Worm (Caenorhabditis elegans): Measurements from ENCODE around the gene cup-16.

Gene cup-16

ce11 chrII:8701619-8702350 is 5.2 kb upstream of the cup-16 start, which contains the start of gene sphk-1:
sphk-1 (minus strand) TSS chrII:8701669.
- TF ChIP-seq ceh-31 (tag; optimal IDR thresholded peaks at IDR 0.05) = no peak
- peak; percentile 26 for TF ChIP-seq hlh-30 (tag; optimal IDR thresholded peaks at IDR 0.05; ENCODE audit: insufficient read depth)
- TF ChIP-seq ceh-14 (tag; optimal IDR thresholded peaks at IDR 0.05) = no peak
- TF ChIP-seq sox-2 (GFP tag; IDR thresholded peaks at IDR 0.05) = peak; percentile 19; the same call in 1 of the 2 replicates

- TF ChIP-seq pag-3 (tag; optimal IDR thresholded peaks at IDR 0.05; ENCODE audit: borderline replicate concordance) (no peak), ceh-24 (tag; optimal IDR thresholded peaks at IDR 0.05) (no peak), zip-5 (tag; optimal IDR thresholded peaks at IDR 0.05) (no peak), tbx-2 (tag; optimal IDR thresholded peaks at IDR 0.05) (no peak), madf-2 (tag; optimal IDR thresholded peaks at IDR 0.05) (no peak), gmeb-2 (tag; optimal IDR thresholded peaks at IDR 0.05) (no peak), ceh-22 (tag; optimal IDR thresholded peaks at IDR 0.05) (no peak), hlh-8 (tag; optimal IDR thresholded peaks at IDR 0.05) (no peak)
These were observed 3.2 kb upstream of the cup-16 start, which contains the start of gene ceh-7 for ce11 chrII:8703729-8704128. ceh-7 (minus strand) TSS chrII:8703829.

DNA sequence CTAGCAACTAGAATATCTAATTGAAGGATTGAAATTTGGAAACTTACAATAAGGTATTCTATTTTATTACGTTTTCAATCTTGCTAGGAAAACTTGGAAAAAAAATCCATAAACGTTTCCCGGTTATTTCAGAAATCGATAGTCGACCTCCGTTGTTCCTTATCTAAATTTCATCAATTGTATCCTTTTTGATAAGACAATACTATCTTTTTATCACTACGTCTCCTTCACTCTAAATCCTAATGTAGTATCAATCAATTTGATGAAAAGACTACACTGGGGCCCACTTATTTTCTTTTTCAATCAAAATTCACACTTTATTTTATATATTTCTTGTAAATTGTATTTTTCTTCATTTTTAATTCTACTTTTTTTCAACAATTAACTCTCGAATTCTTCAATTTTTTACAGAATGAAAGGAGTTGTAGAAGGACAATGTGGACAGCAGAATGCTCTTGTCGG is 2.5 kb upstream of the cup-16 start, which contains the start of gene prx-5:
Gene prx-5 (plus strand): TSS at position 412 of the 462 bp plus-strand sequence.
- TF ChIP-seq eyg-1 (tag; optimal IDR thresholded peaks at IDR 0.05) (no peak), pqm-1 (tag; optimal IDR thresholded peaks at IDR 0.05) (no peak), pat-9 (tag; optimal IDR thresholded peaks at IDR 0.05) (no peak), unc-42 (tag; optimal IDR thresholded peaks at IDR 0.05) (no peak), ceh-48 (tag; optimal IDR thresholded peaks at IDR 0.05) (no peak), elt-2 (tag; optimal IDR thresholded peaks at IDR 0.05) (peak; percentile 72), nfya-1 (tag; optimal IDR thresholded peaks at IDR 0.05) (no peak), pax-1 (tag; optimal IDR thresholded peaks at IDR 0.05) (no peak), che-1 (tag; optimal IDR thresholded peaks at IDR 0.05) (no peak)

ce11 chrII:8710317-8710716 is 3.4 kb downstream of the cup-16 start, which contains the start of gene srg-15:
srg-15 (minus strand) TSS chrII:8710417.
- TF ChIP-seq unc-55 (GFP tag; optimal IDR thresholded peaks at IDR 0.05) (no peak), fkh-6 (tag; optimal IDR thresholded peaks at IDR 0.05) (no peak)

ce11 chrII:8714913-8715447 is 8.0 kb downstream of the cup-16 start, which contains the start of the genes rab-21 and T01B7.13:
rab-21 (minus strand) TSS chrII:8715013.
T01B7.13 (plus strand) TSS chrII:8715397.
- no peak for TF ChIP-seq pha-2 (tag; optimal IDR thresholded peaks at IDR 0.05)
- TF ChIP-seq ref-2 (tag; optimal IDR thresholded peaks at IDR 0.05) = no peak
- no peak for TF ChIP-seq unc-86 (tag; optimal IDR thresholded peaks at IDR 0.05)
- TF ChIP-seq sox-2 (GFP tag; IDR thresholded peaks at IDR 0.05) = no peak
- TF ChIP-seq unc-55 (GFP tag; optimal IDR thresholded peaks at IDR 0.05) = no peak
- TF ChIP-seq K02D7.2 (tag; optimal IDR thresholded peaks at IDR 0.05) = no peak
- no peak for TF ChIP-seq che-1 (tag; optimal IDR thresholded peaks at IDR 0.05)
- TF ChIP-seq ceh-30 (tag; optimal IDR thresholded peaks at IDR 0.05) = no peak
- TF ChIP-seq rnt-1 (tag; optimal IDR thresholded peaks at IDR 0.05) = no peak
- TF ChIP-seq ceh-19 (GFP tag; optimal IDR thresholded peaks at IDR 0.05) = no peak
- TF ChIP-seq ceh-6 (GFP tag; optimal IDR thresholded peaks at IDR 0.05) = no peak
- no peak for TF ChIP-seq zip-5 (tag; optimal IDR thresholded peaks at IDR 0.05)
- TF ChIP-seq hlh-30 (tag; optimal IDR thresholded peaks at IDR 0.05; ENCODE audit: insufficient read depth) = no peak
- TF ChIP-seq pax-1 (tag; optimal IDR thresholded peaks at IDR 0.05) = no peak
- TF ChIP-seq lim-6 (tag; optimal IDR thresholded peaks at IDR 0.05) = no peak
- no peak for TF ChIP-seq sox-4 (tag; optimal IDR thresholded peaks at IDR 0.05)
- no peak for TF ChIP-seq pat-9 (tag; optimal IDR thresholded peaks at IDR 0.05)
- TF ChIP-seq ceh-22 (tag; optimal IDR thresholded peaks at IDR 0.05) = no peak
- no peak for TF ChIP-seq ztf-16 (tag; optimal IDR thresholded peaks at IDR 0.05)

Measured in whole organism, late embryonic.